Worm (Caenorhabditis elegans) whole organism, mixed stage, embryonic: ENCODE results near the gene clec-234.

Experiments used
- M03D4.4 ChIP-seq: sonication (generic microtip); optimal IDR thresholded peaks from 2 replicates; lab custom pipeline; 2017; ENCODE audit warnings: mild to moderate bottlenecking, missing genetic modification characterization, missing compliant biosample characterization
- ces-1 ChIP-seq: fragments of 150-350 bp; optimal IDR thresholded peaks from 2 replicates; lab custom pipeline; 2014; ENCODE audit warnings: missing biosample characterization, missing genetic modification reagents, missing genetic modification characterization
- elt-1 ChIP-seq: sonication (generic microtip); optimal IDR thresholded peaks from 2 replicates; lab custom pipeline; 2017; ENCODE audit warnings: missing genetic modification characterization, mild to moderate bottlenecking, missing compliant biosample characterization, antibody characterized with exemption, moderate library complexity, borderline replicate concordance; ENCODE audit not compliant: insufficient read depth
- elt-3 ChIP-seq: fragments of 150-350 bp; optimal IDR thresholded peaks from 2 replicates; lab custom pipeline; 2014; ENCODE audit warnings: missing biosample characterization, missing genetic modification characterization
- hlh-1 ChIP-seq: fragments of 150-350 bp; optimal IDR thresholded peaks from 2 replicates; lab custom pipeline; 2014; ENCODE audit warnings: missing biosample characterization, missing genetic modification reagents, missing genetic modification characterization
- mls-2 ChIP-seq: sonication (generic microtip); optimal IDR thresholded peaks from 2 replicates; lab custom pipeline; 2016; ENCODE audit warnings: mild to moderate bottlenecking, missing genetic modification characterization, moderate library complexity, missing compliant biosample characterization
- nhr-76 ChIP-seq: sonication (generic microtip); optimal IDR thresholded peaks from 2 replicates; lab custom pipeline; 2017; ENCODE audit warnings: missing biosample characterization, missing genetic modification characterization
- unc-39 ChIP-seq: fragments of 150-350 bp; optimal IDR thresholded peaks from 2 replicates; lab custom pipeline; 2014; ENCODE audit warnings: missing biosample characterization, missing genetic modification characterization

DNA sequence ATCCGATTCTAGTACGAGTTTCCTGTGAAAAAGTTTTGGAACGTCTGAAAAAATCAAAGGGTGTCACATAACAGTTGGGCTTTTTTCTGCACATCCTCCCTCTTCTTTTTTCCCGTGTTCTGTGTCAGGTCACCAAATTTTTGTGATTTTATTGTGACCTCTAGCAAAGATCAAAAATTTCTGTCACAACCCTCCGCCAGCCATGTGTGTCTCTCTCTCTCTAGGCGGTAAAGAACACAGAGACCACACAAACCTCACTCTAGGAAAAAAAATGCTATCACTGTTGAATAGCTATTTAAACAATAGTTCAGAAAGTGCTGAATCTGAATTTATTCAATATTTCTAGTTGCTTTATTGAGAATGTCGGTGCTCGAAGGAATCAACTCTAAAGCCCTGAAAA is 42.7 kb downstream of the clec-234 start, which contains the start of gene gst-44:
- no peak for TF ChIP-seq elt-3
- no peak for TF ChIP-seq mls-2
- no peak for TF ChIP-seq unc-39 (tag; lab: Kevin White, UChicago)
- no peak for TF ChIP-seq ces-1 (GFP tag; lab: Kevin White, UChicago)
- no peak for TF ChIP-seq elt-1 (tag; lab: Kevin White, UChicago)
- no peak for TF ChIP-seq M03D4.4 (tag; lab: Kevin White, UChicago)
- no peak for TF ChIP-seq hlh-1 (tag; lab: Kevin White, UChicago)
- TF ChIP-seq nhr-76 (tag; lab: Kevin White, UChicago): no peak
